Worm (Caenorhabditis elegans): ENCODE data around the gene hach-1.
A peak's percentile ranks its signal among the peaks of the same experiment; 100 is the strongest.

Gene hach-1

ce11 chrIII:5588746-5589145, 33.5 kb downstream of the hach-1 start (continued):
- TF ChIP-seq mel-28 (tag; optimal IDR thresholded peaks at IDR 0.05; ENCODE audit: borderline replicate concordance), result no peak
- peak; percentile 9 for TF ChIP-seq ZK185.1 (tag; optimal IDR thresholded peaks at IDR 0.05; ENCODE audit: poor library complexity, severe bottlenecking)
- no peak for TF ChIP-seq hmg-1.2 (GFP tag; IDR thresholded peaks at IDR 0.05)
- no peak for TF ChIP-seq ztf-22 (GFP tag; optimal IDR thresholded peaks at IDR 0.05)
- TF ChIP-seq lsl-1 (GFP tag; optimal IDR thresholded peaks at IDR 0.05), result peak; percentile 24
- no peak for TF ChIP-seq snpc-1.1 (tag; optimal IDR thresholded peaks at IDR 0.05; ENCODE audit: insufficient read depth)
- TF ChIP-seq tlf-1 (GFP tag; optimal IDR thresholded peaks at IDR 0.05), result no peak
- TF ChIP-seq cebp-1 (GFP tag; IDR thresholded peaks at IDR 0.05), result no peak
- peak; percentile 29 for TF ChIP-seq cebp-1 (tag; optimal IDR thresholded peaks at IDR 0.05)
- no peak for TF ChIP-seq nhr-120 (GFP tag; IDR thresholded peaks at IDR 0.05)
- no peak for TF ChIP-seq lin-40 (tag; optimal IDR thresholded peaks at IDR 0.05)
- no peak for TF ChIP-seq F55B11.4 (tag; optimal IDR thresholded peaks at IDR 0.05; ENCODE audit: borderline replicate concordance, insufficient read depth)

ce11 chrIII:5591668-5592149, 36.5 kb downstream of the hach-1 start, which contains the start of the genes ddx-15 and ucr-1:
Gene ddx-15, minus strand, starts transcription at chrIII:5591718.
Gene ucr-1, plus strand, starts transcription at chrIII:5592135.
- TF ChIP-seq ztf-25 (GFP tag; IDR thresholded peaks at IDR 0.05) (no peak), lin-40 (tag; optimal IDR thresholded peaks at IDR 0.05) (no peak), ztf-18 (tag; optimal IDR thresholded peaks at IDR 0.05) (peak; percentile 4), T07F8.4 (tag; optimal IDR thresholded peaks at IDR 0.05) (no peak), tlf-1 (GFP tag; optimal IDR thresholded peaks at IDR 0.05) (no peak), B0261.1 (tag; optimal IDR thresholded peaks at IDR 0.05) (no peak), madf-3 (GFP tag; IDR thresholded peaks at IDR 0.05) (no peak), nhr-90 (tag; optimal IDR thresholded peaks at IDR 0.05) (no peak), ceh-100 (GFP tag; IDR thresholded peaks at IDR 0.05) (no peak), him-1 (tag; optimal IDR thresholded peaks at IDR 0.05) (no peak), dpff-1 (tag; optimal IDR thresholded peaks at IDR 0.05) (no peak), madf-10 (tag; optimal IDR thresholded peaks at IDR 0.05) (no peak), mel-28 (tag; optimal IDR thresholded peaks at IDR 0.05; ENCODE audit: borderline replicate concordance) (no peak), pbrm-1 (GFP tag; IDR thresholded peaks at IDR 0.05) (peak; percentile 59; the same call in 1 of the 2 replicates), repo-1 (tag; optimal IDR thresholded peaks at IDR 0.05) (no peak), ztf-22 (GFP tag; optimal IDR thresholded peaks at IDR 0.05) (no peak), hrde-1 (tag; optimal IDR thresholded peaks at IDR 0.05; ENCODE audit: borderline replicate concordance) (no peak), nhr-27 (tag; optimal IDR thresholded peaks at IDR 0.05) (no peak), F57C9.4 (tag; optimal IDR thresholded peaks at IDR 0.05) (no peak), madf-8 (GFP tag; conservative IDR thresholded peaks at IDR 0.05) (peak; percentile 31; the same call in 1 of the 2 replicates), unc-130 (GFP tag; optimal IDR thresholded peaks at IDR 0.05) (no peak), F39B2.1 (GFP tag; IDR thresholded peaks at IDR 0.05) (no peak), madf-6 (GFP tag; IDR thresholded peaks at IDR 0.05) (peak; percentile 79), mes-4 (tag; optimal IDR thresholded peaks at IDR 0.05) (no peak), B0035.1 (tag; optimal IDR thresholded peaks at IDR 0.05) (no peak), K11D2.4 (GFP tag; IDR thresholded peaks at IDR 0.05) (no peak), snpc-1.3 (tag; optimal IDR thresholded peaks at IDR 0.05; ENCODE audit: insufficient read depth) (no peak), Y53G8AR.9 (GFP tag; conservative IDR thresholded peaks at IDR 0.05) (no peak), ceh-40 (GFP tag; IDR thresholded peaks at IDR 0.05) (no peak), lsy-27 (tag; optimal IDR thresholded peaks at IDR 0.05; ENCODE audit: borderline replicate concordance, insufficient read depth) (no peak), Y79H2A.3 (GFP tag; conservative IDR thresholded peaks at IDR 0.05) (no peak), ztf-28 (GFP tag; IDR thresholded peaks at IDR 0.05) (no peak), dpl-1 (GFP tag; optimal IDR thresholded peaks at IDR 0.05) (peak; percentile 53), pha-4 (tag; optimal IDR thresholded peaks at IDR 0.05) (no peak), tbx-9 (tag; optimal IDR thresholded peaks at IDR 0.05; ENCODE audit: borderline replicate concordance) (no peak), nfya-2 (GFP tag; IDR thresholded peaks at IDR 0.05) (no peak), akir-1 (GFP tag; optimal IDR thresholded peaks at IDR 0.05) (no peak), lsl-1 (GFP tag; optimal IDR thresholded peaks at IDR 0.05) (peak; percentile 66), nfyb-1 (GFP tag; IDR thresholded peaks at IDR 0.05) (no peak)
